Fruit fly (Drosophila melanogaster): ENCODE measurements around the gene sni.

- TF ChIP-seq insv (optimal IDR thresholded peaks at IDR 0.05) (no peak), h (optimal IDR thresholded peaks at IDR 0.05) (no peak), Sin3A (optimal IDR thresholded peaks at IDR 0.05) (no peak), psq (optimal IDR thresholded peaks at IDR 0.05) (no peak)
These were observed 47.7 kb downstream of the sni start for dm6 chrX:8196157-8196526.

Measured in Kc167 (cell line).